Worm (Caenorhabditis elegans) whole organism, L3 larva: ENCODE measurements around the gene srw-56.

ENCODE experiments used
- R02D3.7 ChIP-seq: fragments of 150-350 bp; optimal IDR thresholded peaks from 2 replicates; lab custom pipeline; 2014; ENCODE audit warnings: missing biosample characterization, missing genetic modification characterization
- ZK546.5 ChIP-seq: sonication (generic microtip); optimal IDR thresholded peaks from 2 replicates; lab custom pipeline; 2017; ENCODE audit warnings: missing biosample characterization, missing genetic modification characterization
- ama-1 ChIP-seq: fragments of 150-350 bp; optimal IDR thresholded peaks from 2 replicates; lab custom pipeline; 2018
- ceh-16 ChIP-seq: sonication (generic microtip); optimal IDR thresholded peaks from 2 replicates; lab custom pipeline; 2017; ENCODE audit warnings: missing biosample characterization, missing genetic modification characterization
- ceh-28 ChIP-seq: fragments of 150-350 bp; optimal IDR thresholded peaks from 2 replicates; lab custom pipeline; 2014; ENCODE audit warnings: missing biosample characterization, missing genetic modification reagents, missing genetic modification characterization
- ceh-82 ChIP-seq: fragments of 150-350 bp; optimal IDR thresholded peaks from 2 replicates; lab custom pipeline; 2014; ENCODE audit warnings: missing biosample characterization, missing genetic modification characterization
- ceh-9 ChIP-seq: sonication (generic microtip); optimal IDR thresholded peaks from 2 replicates; lab custom pipeline; 2018; ENCODE audit warnings: missing biosample characterization, missing genetic modification characterization
- daf-12 ChIP-seq: fragments of 150-350 bp; optimal IDR thresholded peaks from 2 replicates; lab custom pipeline; 2014; ENCODE audit warnings: missing biosample characterization, missing genetic modification reagents, missing genetic modification characterization
- egl-5 ChIP-seq: fragments of 150-350 bp; optimal IDR thresholded peaks from 2 replicates; lab custom pipeline; 2017; ENCODE audit warnings: missing biosample characterization, missing genetic modification reagents, missing genetic modification characterization, inconsistent platforms
- elt-2 ChIP-seq: sonication (generic microtip); optimal IDR thresholded peaks from 2 replicates; lab custom pipeline; 2016; ENCODE audit warnings: missing genetic modification reagents, mild to moderate bottlenecking, missing genetic modification characterization, missing compliant biosample characterization
- elt-3 ChIP-seq, 3 experiments: fragments of 150-350 bp in 1 of 3; sonication (generic microtip) in 2 of 3; optimal IDR thresholded peaks; 2 replicates in 2 of 3; 4 replicates in 1 of 3; lab custom pipeline; 2014 to 2017; ENCODE audit warnings: missing biosample characterization in 3 of 3, missing genetic modification characterization in 3 of 3
- eor-1 ChIP-seq, 2 experiments: fragments of 150-350 bp; optimal IDR thresholded peaks; 2 replicates each; lab custom pipeline; 2014 to 2018; ENCODE audit warnings: missing biosample characterization in 2 of 2, missing genetic modification characterization in 2 of 2
- fos-1 ChIP-seq: fragments of 150-350 bp; optimal IDR thresholded peaks from 2 replicates; lab custom pipeline; 2014; ENCODE audit warnings: missing biosample characterization, missing genetic modification characterization
- lin-15B ChIP-seq: fragments of 150-350 bp; optimal IDR thresholded peaks from 2 replicates; lab custom pipeline; 2014; ENCODE audit warnings: missing biosample characterization, missing genetic modification characterization
- lin-39 ChIP-seq: fragments of 150-350 bp; optimal IDR thresholded peaks from 2 replicates; lab custom pipeline; 2018; ENCODE audit warnings: missing biosample characterization, missing genetic modification reagents, missing genetic modification characterization
- lsy-12 ChIP-seq: sonication (generic microtip); optimal IDR thresholded peaks from 2 replicates; lab custom pipeline; 2016; ENCODE audit warnings: mild to moderate bottlenecking, missing genetic modification characterization, missing compliant biosample characterization
- nfya-1 ChIP-seq: sonication (generic microtip); optimal IDR thresholded peaks from 2 replicates; lab custom pipeline; 2017; ENCODE audit warnings: missing genetic modification characterization, mild to moderate bottlenecking, missing compliant biosample characterization, antibody characterized with exemption, moderate library complexity; ENCODE audit not compliant: insufficient read depth
- nhr-11 ChIP-seq: fragments of 150-350 bp; optimal IDR thresholded peaks from 2 replicates; lab custom pipeline; 2014; ENCODE audit warnings: missing biosample characterization, missing genetic modification characterization
- nhr-12 ChIP-seq: fragments of 150-350 bp; optimal IDR thresholded peaks from 2 replicates; lab custom pipeline; 2014; ENCODE audit warnings: missing biosample characterization, missing genetic modification characterization
- nhr-23 ChIP-seq: fragments of 150-350 bp; optimal IDR thresholded peaks from 2 replicates; lab custom pipeline; 2014; ENCODE audit warnings: missing biosample characterization, missing genetic modification reagents, missing genetic modification characterization
- nhr-237 ChIP-seq: fragments of 150-350 bp; optimal IDR thresholded peaks from 2 replicates; lab custom pipeline; 2014; ENCODE audit warnings: missing biosample characterization, missing genetic modification characterization
- nhr-25 ChIP-seq: sonication (generic microtip); optimal IDR thresholded peaks from 2 replicates; lab custom pipeline; 2017; ENCODE audit warnings: missing biosample characterization, missing genetic modification characterization
- nhr-67 ChIP-seq: fragments of 150-350 bp; optimal IDR thresholded peaks from 2 replicates; lab custom pipeline; 2014; ENCODE audit warnings: missing biosample characterization, missing genetic modification characterization
- nhr-76 ChIP-seq: fragments of 150-350 bp; sonication (generic microtip); optimal IDR thresholded peaks from 5 replicates; lab custom pipeline; 2014; ENCODE audit warnings: missing biosample characterization, missing genetic modification characterization
- nhr-77 ChIP-seq: fragments of 150-350 bp; optimal IDR thresholded peaks from 2 replicates; lab custom pipeline; 2014; ENCODE audit warnings: missing biosample characterization, missing genetic modification characterization
- pha-4 ChIP-seq: fragments of 150-350 bp; optimal IDR thresholded peaks from 2 replicates; lab custom pipeline; 2014; ENCODE audit warnings: missing biosample characterization, missing genetic modification reagents, missing genetic modification characterization
- pqm-1 ChIP-seq: fragments of 150-350 bp; optimal IDR thresholded peaks from 2 replicates; lab custom pipeline; 2017; ENCODE audit warnings: missing biosample characterization, missing genetic modification characterization, inconsistent platforms
- snpc-4 ChIP-seq: fragments of 150-350 bp; optimal IDR thresholded peaks from 2 replicates; lab custom pipeline; 2014; ENCODE audit warnings: missing biosample characterization, missing genetic modification characterization
- tbx-2 ChIP-seq: sonication (generic microtip); optimal IDR thresholded peaks from 2 replicates; lab custom pipeline; 2016; ENCODE audit warnings: mild to moderate bottlenecking, missing genetic modification characterization, missing compliant biosample characterization
- unc-39 ChIP-seq: sonication (generic microtip); optimal IDR thresholded peaks from 4 replicates; lab custom pipeline; 2017; ENCODE audit warnings: missing biosample characterization, missing genetic modification characterization
- ztf-11 ChIP-seq: fragments of 150-350 bp; optimal IDR thresholded peaks from 2 replicates; lab custom pipeline; 2014; ENCODE audit warnings: missing biosample characterization, missing genetic modification characterization

Gene srw-56

ce11 chrV:15928325-15928724, 24.3 kb downstream of the srw-56 start, which contains the start of gene pzf-1:
Gene pzf-1 (minus strand): TSS chrV:15928425.
- TF ChIP-seq elt-3 (tag; optimal IDR thresholded peaks at IDR 0.05; lab: Kevin White, UChicago) (no peak), daf-12 (tag; lab: Kevin White, UChicago) (no peak), egl-5 (tag; lab: Kevin White, UChicago) (no peak), tbx-2 (tag; lab: Kevin White, UChicago) (no peak)
- TF ChIP-seq, all 47 proteins: peak for 0

- TF ChIP-seq elt-2 (tag; lab: Kevin White, UChicago) (peak; percentile 42), lin-39 (tag; lab: Kevin White, UChicago) (no peak), nhr-237 (tag; lab: Kevin White, UChicago) (no peak)
Observed at ce11 chrV:15924307-15924706, 28.4 kb downstream of the srw-56 start, which contains the start of gene nhr-108. Gene nhr-108 (minus strand): TSS chrV:15924472.

ce11 chrV:15922979-15923378, 29.7 kb downstream of the srw-56 start, which contains the start of gene F35E8.13:
Gene F35E8.13 (plus strand): TSS chrV:15923279.
- TF ChIP-seq nhr-67, result no peak
- TF ChIP-seq pha-4 (tag; lab: Kevin White, UChicago), result no peak
- TF ChIP-seq ama-1 (lab: Kevin White, UChicago), result no peak
- TF ChIP-seq tbx-2 (tag; lab: Kevin White, UChicago), result no peak
- no peak for TF ChIP-seq nhr-25 (tag; lab: Kevin White, UChicago)
- no peak for TF ChIP-seq ztf-11 (tag; lab: Kevin White, UChicago)
- TF ChIP-seq unc-39 (tag; lab: Kevin White, UChicago), result no peak
- no peak for TF ChIP-seq nhr-77
- TF ChIP-seq eor-1 (tag; optimal IDR thresholded peaks at IDR 0.05; lab: Kevin White, UChicago), result no peak
- no peak for TF ChIP-seq pqm-1
- TF ChIP-seq R02D3.7 (tag; lab: Kevin White, UChicago), result no peak
- no peak for TF ChIP-seq ceh-82 (tag; lab: Kevin White, UChicago)
- no peak for TF ChIP-seq fos-1 (tag; lab: Kevin White, UChicago)

- TF ChIP-seq nfya-1 (tag; lab: Kevin White, UChicago) (no peak), pha-4 (tag; lab: Kevin White, UChicago) (no peak), pqm-1 (peak; percentile 38), ZK546.5 (tag; lab: Kevin White, UChicago) (no peak), tbx-2 (tag; lab: Kevin White, UChicago) (no peak), nhr-23 (no peak), ceh-16 (tag; lab: Kevin White, UChicago) (no peak), fos-1 (tag; lab: Kevin White, UChicago) (no peak), nhr-76 (no peak), snpc-4 (tag; lab: Kevin White, UChicago) (no peak), elt-2 (tag; lab: Kevin White, UChicago) (peak; percentile 46), ceh-9 (no peak), nhr-11 (tag; lab: Kevin White, UChicago) (no peak)
- TF ChIP-seq, all 47 proteins: peak for 2
Observed at ce11 chrV:15921102-15921501, 31.6 kb downstream of the srw-56 start, which contains the start of gene cdr-1. Gene cdr-1 (plus strand): TSS chrV:15921309.

- TF ChIP-seq ceh-82 (tag; lab: Kevin White, UChicago) (no peak), nfya-1 (tag; lab: Kevin White, UChicago) (no peak), egl-5 (tag; lab: Kevin White, UChicago) (no peak), unc-39 (tag; lab: Kevin White, UChicago) (no peak), lsy-12 (tag; lab: Kevin White, UChicago) (no peak), nhr-12 (tag; lab: Kevin White, UChicago) (no peak), lin-39 (tag; lab: Kevin White, UChicago) (no peak), ztf-11 (tag; lab: Kevin White, UChicago) (no peak)
Observed at ce11 chrV:15920273-15920672, 32.4 kb downstream of the srw-56 start, which contains the start of gene F35E8.10. Gene F35E8.10 (minus strand): TSS chrV:15920373.

- TF ChIP-seq lin-15B (tag; lab: Kevin White, UChicago) (no peak), ceh-28 (tag; lab: Kevin White, UChicago) (no peak), nhr-12 (tag; lab: Kevin White, UChicago) (no peak), nhr-77 (no peak), fos-1 (tag; lab: Kevin White, UChicago) (no peak), ama-1 (lab: Kevin White, UChicago) (no peak), egl-5 (tag; lab: Kevin White, UChicago) (no peak), ceh-9 (no peak), daf-12 (tag; lab: Kevin White, UChicago) (no peak), ceh-82 (tag; lab: Kevin White, UChicago) (no peak)
Observed at ce11 chrV:15917458-15917857, 35.2 kb downstream of the srw-56 start, which contains the start of gene F35E8.9. Gene F35E8.9 (minus strand): TSS chrV:15917558.
